Fruit fly (Drosophila melanogaster) S2 (cell line): ENCODE measurements around the gene CG12375.

Experiments
- CG8478 ChIP-seq: fragments of >200 bp; optimal IDR thresholded peaks from 2 replicates; lab custom pipeline; 2018
- CTCF ChIP-seq, 2 experiments: fragments of >200 bp; optimal IDR thresholded peaks; 2 replicates each; lab custom pipeline; 2018

DNA sequence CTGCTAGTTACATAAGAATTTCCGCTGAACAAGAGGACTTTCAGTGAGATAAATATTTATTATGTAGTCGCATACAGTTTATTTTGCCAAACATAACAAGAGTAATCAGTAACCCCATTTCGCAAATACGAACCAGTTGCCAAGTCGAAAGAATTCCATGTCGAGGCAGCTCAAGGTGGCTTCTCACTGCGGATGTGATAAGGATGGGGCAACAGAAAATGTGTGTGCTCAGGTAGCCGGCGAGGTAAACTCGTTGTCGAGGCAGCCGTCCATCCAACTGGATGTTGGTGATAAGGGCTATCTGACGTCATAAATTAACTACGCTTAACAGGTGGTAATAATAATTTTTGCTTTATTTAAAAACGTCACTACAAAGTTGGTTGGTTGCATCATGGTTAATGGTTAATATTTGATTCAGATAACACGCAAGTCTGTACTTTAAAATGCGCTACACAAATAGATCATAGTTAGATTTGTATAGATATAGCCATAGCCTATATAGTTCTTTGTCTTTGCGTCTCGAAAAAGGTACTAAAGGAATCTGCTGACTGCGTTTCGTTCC is 10.0 kb downstream of the CG12375 start:
- no peak for TF ChIP-seq CG8478 (lab: Kevin White, UChicago)
- no peak for TF ChIP-seq CTCF (optimal IDR thresholded peaks at IDR 0.05; lab: Kevin White, UChicago)
